Fruit fly (Drosophila melanogaster): ENCODE data around the gene ppk8.

Gene ppk8

dm6 chrX:3538775-3539174 is 18.8 kb upstream of the ppk8 start (continued):
- TF ChIP-seq CG7372 (GFP tag; IDR thresholded peaks at IDR 0.05) = no peak
- no peak for TF ChIP-seq CG16779 (GFP tag; IDR thresholded peaks at IDR 0.05)
- TF ChIP-seq CG4820 (GFP tag; optimal IDR thresholded peaks at IDR 0.05) = no peak
- peak; percentile 28 for TF ChIP-seq Myb (GFP tag; optimal IDR thresholded peaks at IDR 0.05)
- no peak for TF ChIP-seq amos (GFP tag; IDR thresholded peaks at IDR 0.05; ENCODE audit: partially characterized antibody)
- TF ChIP-seq esg (GFP tag; conservative IDR thresholded peaks at IDR 0.05) = 0 out of 2 replicates have a peak, but pooled peaks have one; percentile 33
- TF ChIP-seq CG13624 (GFP tag; optimal IDR thresholded peaks at IDR 0.05) = peak; percentile 52
- no peak for TF ChIP-seq CG16813 (GFP tag; IDR thresholded peaks at IDR 0.05; ENCODE audit: partially characterized antibody)
- 0 out of 2 replicates have a peak, but pooled peaks have one; percentile 33 for TF ChIP-seq CG31441 (GFP tag; IDR thresholded peaks at IDR 0.05)
- TF ChIP-seq CG18011 (GFP tag; optimal IDR thresholded peaks at IDR 0.05) = no peak
- TF ChIP-seq rib (GFP tag; IDR thresholded peaks at IDR 0.05) = no peak
- no peak for TF ChIP-seq ERR (GFP tag; optimal IDR thresholded peaks at IDR 0.05)
- no peak for TF ChIP-seq cg (GFP tag; optimal IDR thresholded peaks at IDR 0.05)
- TF ChIP-seq gem (tag; optimal IDR thresholded peaks at IDR 0.05) = peak; percentile 42
- no peak for TF ChIP-seq tna (GFP tag; IDR thresholded peaks at IDR 0.05; ENCODE audit: partially characterized antibody)
- no peak for TF ChIP-seq CG34422 (GFP tag; IDR thresholded peaks at IDR 0.05)
- no peak for TF ChIP-seq CG9727 (GFP tag; optimal IDR thresholded peaks at IDR 0.05)
- peak; percentile 60 for TF ChIP-seq Ptx1 (GFP tag; IDR thresholded peaks at IDR 0.05)
- no peak for TF ChIP-seq BtbVII (GFP tag; optimal IDR thresholded peaks at IDR 0.05)
- no peak for TF ChIP-seq CG6272 (GFP tag; IDR thresholded peaks at IDR 0.05)
- TF ChIP-seq sim (GFP tag; IDR thresholded peaks at IDR 0.05) = no peak
- TF ChIP-seq gfzf (GFP tag; optimal IDR thresholded peaks at IDR 0.05) = no peak
- peak; percentile 16 for TF ChIP-seq CG12659 (GFP tag; optimal IDR thresholded peaks at IDR 0.05)
- TF ChIP-seq ara (GFP tag; IDR thresholded peaks at IDR 0.05) = no peak
- peak; percentile 29 to 43 for TF ChIP-seq chif (GFP tag; optimal IDR thresholded peaks at IDR 0.05)
- TF ChIP-seq twi (tag; optimal IDR thresholded peaks at IDR 0.05) = no peak
- TF ChIP-seq peb (GFP tag; IDR thresholded peaks at IDR 0.05) = no peak
- TF ChIP-seq CG1024 (GFP tag; IDR thresholded peaks at IDR 0.05) = no peak
- TF ChIP-seq dmrt99B (tag; optimal IDR thresholded peaks at IDR 0.05) = peak; percentile 18
- TF ChIP-seq chinmo (GFP tag; IDR thresholded peaks at IDR 0.05; ENCODE audit: partially characterized antibody) = no peak
- peak; percentile 17 for TF ChIP-seq CG1792 (GFP tag; optimal IDR thresholded peaks at IDR 0.05)
- peak; percentile 59 for TF ChIP-seq lmd (GFP tag; IDR thresholded peaks at IDR 0.05)
- no peak for TF ChIP-seq sc (optimal IDR thresholded peaks at IDR 0.05)
- no peak for TF ChIP-seq sc (GFP tag; optimal IDR thresholded peaks at IDR 0.05)
- no peak for TF ChIP-seq MBD-R2 (GFP tag; IDR thresholded peaks at IDR 0.05)
- TF ChIP-seq CG6813 (GFP tag; optimal IDR thresholded peaks at IDR 0.05) = no peak
- no peak for TF ChIP-seq CG3995 (GFP tag; optimal IDR thresholded peaks at IDR 0.05)
- TF ChIP-seq fd64A (GFP tag; optimal IDR thresholded peaks at IDR 0.05) = no peak
- TF ChIP-seq CHES-1-like (GFP tag; optimal IDR thresholded peaks at IDR 0.05) = peak; percentile 17
- TF ChIP-seq bbx (GFP tag; IDR thresholded peaks at IDR 0.05; ENCODE audit: partially characterized antibody) = no peak
- no peak for TF ChIP-seq CG12219 (GFP tag; optimal IDR thresholded peaks at IDR 0.05)
- no peak for TF ChIP-seq pzg (GFP tag; optimal IDR thresholded peaks at IDR 0.05)
- no peak for TF ChIP-seq CG10321 (GFP tag; IDR thresholded peaks at IDR 0.05)
- no peak for TF ChIP-seq CG7271 (tag; optimal IDR thresholded peaks at IDR 0.05)
- TF ChIP-seq Atf3 (GFP tag; optimal IDR thresholded peaks at IDR 0.05) = peak; percentile 40
- no peak for TF ChIP-seq CG30020 (tag; optimal IDR thresholded peaks at IDR 0.05)
- no peak for TF ChIP-seq CG6765 (GFP tag; optimal IDR thresholded peaks at IDR 0.05)
- TF ChIP-seq CG1529 (GFP tag; optimal IDR thresholded peaks at IDR 0.05) = no peak
- TF ChIP-seq Mad (GFP tag; optimal IDR thresholded peaks at IDR 0.05) = no peak
- no peak for TF ChIP-seq lbe (GFP tag; optimal IDR thresholded peaks at IDR 0.05)
- TF ChIP-seq CG15514 (GFP tag; optimal IDR thresholded peaks at IDR 0.05) = no peak
- no peak for TF ChIP-seq eyg (GFP tag; optimal IDR thresholded peaks at IDR 0.05)
